Fruit fly (Drosophila melanogaster): ENCODE results near the gene Syn.
A peak's percentile ranks its signal among the peaks of the same experiment; 100 is the strongest.

Syn gene

DNA sequence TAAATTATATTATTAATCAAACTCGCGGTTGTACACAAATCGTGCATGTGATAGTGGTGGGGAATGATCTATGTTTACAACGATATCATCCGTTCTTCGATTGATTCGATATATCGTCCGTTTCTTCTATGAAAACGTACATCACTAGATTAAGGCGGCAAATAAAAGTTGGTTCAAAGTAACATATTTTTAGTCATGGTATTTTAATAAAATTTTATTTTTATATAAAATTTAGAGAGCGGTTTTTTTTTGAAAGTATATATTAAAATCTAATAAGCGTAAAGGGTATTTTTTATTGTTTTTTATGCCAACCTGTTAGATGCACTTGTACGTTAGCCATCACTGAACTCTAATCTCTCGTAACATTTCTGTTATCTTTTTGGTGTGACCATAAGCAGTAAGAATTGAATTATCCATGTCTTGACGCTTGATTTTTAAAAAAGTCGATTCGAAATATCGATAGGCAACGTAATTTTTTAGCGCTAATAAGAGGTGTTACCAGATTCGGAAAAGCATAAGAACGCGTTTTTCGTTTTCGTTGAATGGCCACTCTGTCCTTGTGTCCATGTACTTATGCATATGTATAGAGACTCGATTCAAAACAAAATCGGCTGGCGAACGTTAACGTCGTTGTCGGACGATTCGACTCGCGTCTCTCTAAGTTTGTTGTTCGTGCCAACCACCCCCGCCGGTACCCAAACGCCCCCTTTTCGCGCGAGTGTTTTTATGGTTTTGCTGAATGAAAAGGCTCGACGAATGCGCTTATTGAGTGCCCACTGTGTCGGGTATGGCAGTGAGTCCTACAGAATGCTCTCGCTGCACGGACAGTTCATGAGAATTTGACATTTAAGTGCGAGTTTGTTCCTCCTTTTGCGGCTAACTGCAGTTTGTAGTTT, 46.1 kb upstream of the Syn start, which contains the start of the genes TAF1B and Invadolysin (continued):
- TF ChIP-seq Sry-β (GFP tag; optimal IDR thresholded peaks at IDR 0.05), result peak; percentile 48
- TF ChIP-seq Fer3 (tag; optimal IDR thresholded peaks at IDR 0.05), result peak; percentile 47
- no peak for TF ChIP-seq CG4730 (GFP tag; IDR thresholded peaks at IDR 0.05)
- peak; percentile 69 for TF ChIP-seq CG2712 (tag; optimal IDR thresholded peaks at IDR 0.05)
- peak; percentile 79 for TF ChIP-seq MESR4 (GFP tag; optimal IDR thresholded peaks at IDR 0.05)
- TF ChIP-seq Oaz (GFP tag; IDR thresholded peaks at IDR 0.05), result no peak
- TF ChIP-seq Bdp1 (GFP tag; optimal IDR thresholded peaks at IDR 0.05), result no peak
- TF ChIP-seq Rx (GFP tag; IDR thresholded peaks at IDR 0.05), result no peak
- TF ChIP-seq CG1792 (GFP tag; optimal IDR thresholded peaks at IDR 0.05), result no peak
- TF ChIP-seq pnt (GFP tag; optimal IDR thresholded peaks at IDR 0.05), result no peak
- peak; percentile 54 for TF ChIP-seq CG32532 (GFP tag; IDR thresholded peaks at IDR 0.05)
- TF ChIP-seq sim (GFP tag; IDR thresholded peaks at IDR 0.05), result no peak
- peak; percentile 11 for TF ChIP-seq CG4820 (GFP tag; optimal IDR thresholded peaks at IDR 0.05)
- TF ChIP-seq gt (GFP tag; IDR thresholded peaks at IDR 0.05), result no peak
- TF ChIP-seq caup (GFP tag; optimal IDR thresholded peaks at IDR 0.05; ENCODE audit: severe bottlenecking), result peak; percentile 38
- peak; percentile 98 for TF ChIP-seq pzg (GFP tag; optimal IDR thresholded peaks at IDR 0.05)
- TF ChIP-seq pfk (GFP tag; optimal IDR thresholded peaks at IDR 0.05), result no peak
- peak; percentile 26 for TF ChIP-seq HLH54F (GFP tag; optimal IDR thresholded peaks at IDR 0.05)
- peak in 1 of 3 experiments; percentile 35 for TF ChIP-seq Stat92E (GFP tag; optimal IDR thresholded peaks at IDR 0.05)
- peak; percentile 91 for TF ChIP-seq CG42726 (GFP tag; IDR thresholded peaks at IDR 0.05; ENCODE audit: partially characterized antibody)
- TF ChIP-seq wor (GFP tag; IDR thresholded peaks at IDR 0.05), result no peak
- peak; percentile 16 for TF ChIP-seq BtbVII (GFP tag; optimal IDR thresholded peaks at IDR 0.05)
- TF ChIP-seq CG4328 (GFP tag; optimal IDR thresholded peaks at IDR 0.05), result no peak
- peak; percentile 16 for TF ChIP-seq kni (GFP tag; optimal IDR thresholded peaks at IDR 0.05)
- no peak for TF ChIP-seq pb (GFP tag; optimal IDR thresholded peaks at IDR 0.05)
- peak; percentile 11 for TF ChIP-seq CG10209 (GFP tag; optimal IDR thresholded peaks at IDR 0.05)
- peak; percentile 24 for TF ChIP-seq Meics (GFP tag; optimal IDR thresholded peaks at IDR 0.05)
- TF ChIP-seq danr (GFP tag; IDR thresholded peaks at IDR 0.05), result no peak
- TF ChIP-seq CG2116 (GFP tag; optimal IDR thresholded peaks at IDR 0.05), result peak; percentile 87
- TF ChIP-seq CG15696 (tag; optimal IDR thresholded peaks at IDR 0.05), result peak; percentile 41
- TF ChIP-seq B-H2 (GFP tag; optimal IDR thresholded peaks at IDR 0.05), result peak; percentile 41
- peak; percentile 61 for TF ChIP-seq CG6765 (GFP tag; optimal IDR thresholded peaks at IDR 0.05)
- no peak for TF ChIP-seq CG12236 (GFP tag; optimal IDR thresholded peaks at IDR 0.05)
- 0 out of 3 replicates have a peak, but pooled peaks have one; percentile 42 for TF ChIP-seq ken (GFP tag; IDR thresholded peaks at IDR 0.05)
- TF ChIP-seq CG11504 (tag; optimal IDR thresholded peaks at IDR 0.05), result peak; percentile 61
- TF ChIP-seq dm (GFP tag; optimal IDR thresholded peaks at IDR 0.05), result peak; percentile 15
- TF ChIP-seq Med (GFP tag), result peak; percentile 80
- no peak for TF ChIP-seq CG14965 (GFP tag; optimal IDR thresholded peaks at IDR 0.05; ENCODE audit: borderline replicate concordance)
- 0 out of 3 replicates have a peak, but pooled peaks have one; percentile 63 for TF ChIP-seq otp (GFP tag; IDR thresholded peaks at IDR 0.05)
- peak; percentile 1 for TF ChIP-seq org-1 (GFP tag; optimal IDR thresholded peaks at IDR 0.05)
- peak; percentile 67 for TF ChIP-seq HmgD (GFP tag; optimal IDR thresholded peaks at IDR 0.05)
- TF ChIP-seq Bteb2 (GFP tag; optimal IDR thresholded peaks at IDR 0.05), result no peak
- TF ChIP-seq cas (GFP tag; IDR thresholded peaks at IDR 0.05), result peak; percentile 45; the same call in 1 of the 2 replicates
- peak; percentile 56 for TF ChIP-seq ERR (GFP tag; optimal IDR thresholded peaks at IDR 0.05)
- TF ChIP-seq pros (GFP tag; optimal IDR thresholded peaks at IDR 0.05), result peak; percentile 20
- TF ChIP-seq sqz (GFP tag; optimal IDR thresholded peaks at IDR 0.05), result no peak
- peak; percentile 14 for TF ChIP-seq CG7987 (GFP tag; optimal IDR thresholded peaks at IDR 0.05)
- TF ChIP-seq Gug (GFP tag; IDR thresholded peaks at IDR 0.05), result peak; percentile 62; the same call in 1 of the 4 replicates

All from whole organism, embryonic.